Worm (Caenorhabditis elegans): ENCODE measurements around the gene spot-1.

spot-1 gene

DNA sequence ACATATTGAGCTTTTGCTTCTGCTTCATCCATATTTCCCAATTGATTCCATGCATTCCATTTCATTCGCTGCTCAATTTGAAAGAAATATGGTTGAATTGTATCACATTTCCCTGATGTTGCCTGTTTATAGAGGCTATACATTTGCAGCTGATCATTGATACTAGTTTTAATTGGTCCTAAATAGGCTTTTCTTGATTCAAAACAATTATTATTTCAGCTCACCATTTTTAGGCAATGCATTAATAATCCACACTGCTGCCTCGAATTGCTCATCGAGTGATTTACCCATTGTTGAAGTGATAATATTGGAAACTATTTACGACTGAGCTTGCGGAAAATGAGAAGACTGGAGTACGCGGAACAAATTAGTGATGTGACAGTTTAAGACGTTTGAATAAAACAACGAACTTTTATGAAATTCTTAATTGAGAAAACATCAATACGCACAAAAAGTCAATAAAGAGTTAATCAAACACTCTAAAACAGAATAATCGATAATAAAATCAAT lies 31.6 kb upstream of the spot-1 start, which contains the start of gene acbp-4:
Gene acbp-4 (minus strand): TSS at position 510 of the 510 bp plus-strand sequence.
- no peak for TF ChIP-seq nhr-19 (GFP tag; conservative IDR thresholded peaks at IDR 0.05)
- TF ChIP-seq C16A3.4 (tag; optimal IDR thresholded peaks at IDR 0.05): no peak
- TF ChIP-seq elt-2 (tag; optimal IDR thresholded peaks at IDR 0.05): no peak
- no peak for TF ChIP-seq fos-1 (tag; optimal IDR thresholded peaks at IDR 0.05)
- no peak for TF ChIP-seq zag-1 (tag; optimal IDR thresholded peaks at IDR 0.05)
- no peak for TF ChIP-seq mef-2 (tag; optimal IDR thresholded peaks at IDR 0.05)
- no peak for TF ChIP-seq ztf-4 (tag; optimal IDR thresholded peaks at IDR 0.05)
- no peak for TF ChIP-seq ztf-11 (tag; optimal IDR thresholded peaks at IDR 0.05)
- no peak for TF ChIP-seq unc-130 (tag; optimal IDR thresholded peaks at IDR 0.05)
- TF ChIP-seq efl-1 (optimal IDR thresholded peaks at IDR 0.05): no peak
- TF ChIP-seq efl-1 (GFP tag; optimal IDR thresholded peaks at IDR 0.05 in 1 of 2): no peak
- no peak for TF ChIP-seq aha-1 (tag; optimal IDR thresholded peaks at IDR 0.05)
- no peak for TF ChIP-seq lsy-2 (tag; optimal IDR thresholded peaks at IDR 0.05)
- TF ChIP-seq sox-4 (tag; optimal IDR thresholded peaks at IDR 0.05): no peak

DNA sequence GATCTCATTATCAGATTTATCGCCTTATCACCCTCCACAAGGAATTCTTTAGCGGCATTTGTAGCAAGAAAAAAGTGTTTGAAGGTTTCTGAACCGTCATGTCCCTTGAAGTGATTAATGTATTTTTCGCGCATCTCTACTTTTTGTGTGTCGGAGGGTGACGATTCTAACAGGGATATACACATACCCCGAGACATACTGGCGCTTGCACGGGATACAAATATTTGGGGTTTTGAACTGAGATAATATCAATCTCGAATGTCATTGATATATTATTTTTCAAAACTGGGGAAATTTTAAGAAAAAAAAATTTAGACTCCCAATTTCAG lies 28.5 kb upstream of the spot-1 start:
- TF ChIP-seq nhr-90 (tag; optimal IDR thresholded peaks at IDR 0.05; ENCODE audit: poor library complexity): peak; percentile 21
- TF ChIP-seq lin-15B (tag; optimal IDR thresholded peaks at IDR 0.05): no peak
- TF ChIP-seq elt-3 (tag; optimal IDR thresholded peaks at IDR 0.05): peak in 4 of 6 experiments; percentile 20 to 88 (median 44)
- TF ChIP-seq lsy-2 (tag; optimal IDR thresholded peaks at IDR 0.05): peak in 1 of 2 experiments; percentile 25
- peak; percentile 42 for TF ChIP-seq nhr-20 (tag; optimal IDR thresholded peaks at IDR 0.05)
- TF ChIP-seq nhr-76 (tag; optimal IDR thresholded peaks at IDR 0.05): no peak
- TF ChIP-seq blmp-1 (tag; optimal IDR thresholded peaks at IDR 0.05): peak; percentile 90
- TF ChIP-seq lin-14 (GFP tag; optimal IDR thresholded peaks at IDR 0.05): peak; percentile 47
- TF ChIP-seq ceh-90 (tag; optimal IDR thresholded peaks at IDR 0.05): no peak
- TF ChIP-seq zag-1 (tag; optimal IDR thresholded peaks at IDR 0.05): no peak
- TF ChIP-seq pqm-1 (tag; optimal IDR thresholded peaks at IDR 0.05): no peak
- no peak for TF ChIP-seq mef-2 (tag; optimal IDR thresholded peaks at IDR 0.05)
- TF ChIP-seq nhr-71 (tag; optimal IDR thresholded peaks at IDR 0.05): peak; percentile 40
- no peak for TF ChIP-seq lin-39 (tag; optimal IDR thresholded peaks at IDR 0.05)
- TF ChIP-seq ceh-63 (GFP tag; optimal IDR thresholded peaks at IDR 0.05): no peak
- TF ChIP-seq nhr-85 (tag): peak; percentile 77
- no peak for TF ChIP-seq ces-1 (GFP tag; optimal IDR thresholded peaks at IDR 0.05)
- peak in 1 of 2 experiments; percentile 19 for TF ChIP-seq lin-35 (GFP tag; optimal IDR thresholded peaks at IDR 0.05)
- peak in 1 of 2 experiments; percentile 5 for TF ChIP-seq mdl-1 (tag; optimal IDR thresholded peaks at IDR 0.05)
- TF ChIP-seq vab-15 (tag; optimal IDR thresholded peaks at IDR 0.05): no peak
- no peak for TF ChIP-seq xbp-1 (tag; optimal IDR thresholded peaks at IDR 0.05)
- no peak for TF ChIP-seq grh-1 (GFP tag; IDR thresholded peaks at IDR 0.05)
- TF ChIP-seq unc-98 (GFP tag; IDR thresholded peaks at IDR 0.05): no peak
- TF ChIP-seq snu-23 (GFP tag; optimal IDR thresholded peaks at IDR 0.05): peak; percentile 41

DNA sequence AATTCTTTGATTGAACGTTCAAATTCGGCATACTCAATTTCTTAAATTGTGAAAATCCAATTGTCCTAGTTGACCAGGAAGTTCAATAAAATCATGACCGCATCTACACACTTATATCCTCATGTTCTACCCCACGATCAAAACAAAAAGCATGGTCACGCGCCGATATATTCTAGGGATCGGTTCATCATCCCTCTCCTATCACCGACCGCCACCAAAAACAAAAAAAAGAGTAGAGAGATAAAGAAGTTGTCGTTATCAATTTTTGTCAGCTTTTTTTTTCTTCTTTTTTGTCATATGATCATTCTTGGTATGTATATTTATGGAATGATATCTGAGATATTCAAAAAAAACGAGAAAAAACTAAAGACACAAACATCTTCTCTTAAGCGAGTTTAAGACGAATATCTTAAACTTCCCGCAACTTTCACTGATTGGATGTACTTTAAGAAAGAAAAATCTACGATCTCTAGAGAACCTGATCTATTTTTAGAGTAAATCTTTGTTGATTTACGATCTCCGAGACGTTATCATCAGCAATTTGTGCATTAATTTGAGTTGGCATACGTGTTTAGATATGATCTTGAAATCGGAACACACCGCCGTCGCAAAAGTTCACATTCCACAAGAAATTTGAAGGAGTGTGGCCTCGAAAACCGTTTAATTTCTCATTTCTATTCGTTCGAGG lies 28.0 kb upstream of the spot-1 start:
- TF ChIP-seq snu-23 (GFP tag; optimal IDR thresholded peaks at IDR 0.05) (peak; percentile 56), elt-3 (tag; optimal IDR thresholded peaks at IDR 0.05) (peak in 2 of 6 experiments; percentile 73 to 86), lin-35 (GFP tag; optimal IDR thresholded peaks at IDR 0.05) (peak in 1 of 2 experiments; percentile 46), isw-1 (GFP tag; IDR thresholded peaks at IDR 0.05) (no peak), blmp-1 (tag; optimal IDR thresholded peaks at IDR 0.05) (peak; percentile 73), C16A3.4 (tag; optimal IDR thresholded peaks at IDR 0.05) (peak; percentile 11), lir-3 (tag; optimal IDR thresholded peaks at IDR 0.05; ENCODE audit: poor library complexity) (peak; percentile 10), hlh-17 (GFP tag; optimal IDR thresholded peaks at IDR 0.05; ENCODE audit: borderline replicate concordance) (no peak), xbp-1 (tag; optimal IDR thresholded peaks at IDR 0.05) (no peak), unc-86 (tag; optimal IDR thresholded peaks at IDR 0.05) (no peak), grh-1 (GFP tag; IDR thresholded peaks at IDR 0.05) (no peak), nhr-20 (tag; optimal IDR thresholded peaks at IDR 0.05) (peak; percentile 71), dpl-1 (GFP tag; optimal IDR thresholded peaks at IDR 0.05) (no peak), zip-4 (GFP tag; optimal IDR thresholded peaks at IDR 0.05) (no peak), snpc-4 (tag; optimal IDR thresholded peaks at IDR 0.05) (no peak), efl-1 (optimal IDR thresholded peaks at IDR 0.05) (no peak), efl-1 (GFP tag; optimal IDR thresholded peaks at IDR 0.05 in 1 of 2) (peak in 1 of 2 experiments; percentile 15), tbx-2 (tag; optimal IDR thresholded peaks at IDR 0.05) (peak; percentile 54), nhr-71 (tag; optimal IDR thresholded peaks at IDR 0.05) (peak; percentile 65), unc-30 (tag; optimal IDR thresholded peaks at IDR 0.05) (no peak), Y116A8C.19 (tag; optimal IDR thresholded peaks at IDR 0.05; ENCODE audit: borderline replicate concordance) (no peak), mab-9 (GFP tag; IDR thresholded peaks at IDR 0.05) (no peak), alr-1 (tag; optimal IDR thresholded peaks at IDR 0.05; ENCODE audit: borderline replicate concordance) (no peak), nhr-90 (tag; optimal IDR thresholded peaks at IDR 0.05; ENCODE audit: poor library complexity) (peak; percentile 34)
